Fruit fly (Drosophila melanogaster): ENCODE data around the gene Afg3l2.

Gene Afg3l2

DNA sequence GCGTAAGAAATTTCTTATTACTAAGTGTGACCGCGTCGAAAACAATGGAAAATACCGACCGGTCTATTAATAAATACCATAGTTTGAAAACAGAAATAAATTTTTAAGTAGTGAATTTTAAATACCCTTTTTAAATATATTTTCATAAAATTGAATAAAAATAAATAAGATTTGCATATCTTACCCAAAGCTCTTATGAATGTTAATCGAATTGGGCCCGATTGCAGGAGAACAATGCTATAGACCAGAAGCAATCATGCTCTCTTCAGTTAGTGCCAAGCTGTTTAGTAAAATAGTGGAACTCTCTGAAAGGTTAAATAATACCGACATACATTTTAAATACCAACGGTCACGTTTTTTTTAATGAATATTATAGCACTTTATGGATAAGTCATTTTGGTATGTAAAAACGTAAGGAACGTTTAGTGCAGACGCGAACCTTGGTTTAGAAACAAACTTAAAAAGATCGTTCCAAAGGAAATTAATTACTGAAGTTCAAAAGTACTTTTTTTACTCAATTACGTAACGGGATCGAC is at the start of gene Afg3l2:
Afg3l2 (minus strand) TSS at position 51 of the 536 bp plus-strand sequence.
- no peak for TF ChIP-seq MESR4 (GFP tag; optimal IDR thresholded peaks at IDR 0.05)
- peak; percentile 54 for TF ChIP-seq stwl (tag; optimal IDR thresholded peaks at IDR 0.05)
- TF ChIP-seq CG15696 (tag; optimal IDR thresholded peaks at IDR 0.05): peak; percentile 17
- no peak for TF ChIP-seq CG8290 (GFP tag; optimal IDR thresholded peaks at IDR 0.05)
- TF ChIP-seq CG8290 (tag; optimal IDR thresholded peaks at IDR 0.05): no peak
- peak; percentile 79 for TF ChIP-seq sens (GFP tag)
- TF ChIP-seq exex (tag; optimal IDR thresholded peaks at IDR 0.05): no peak
- no peak for TF ChIP-seq CG13894 (tag; optimal IDR thresholded peaks at IDR 0.05)
- peak; percentile 27 for TF ChIP-seq cato (GFP tag; optimal IDR thresholded peaks at IDR 0.05; ENCODE audit: borderline replicate concordance)
- TF ChIP-seq gem (tag; optimal IDR thresholded peaks at IDR 0.05): peak; percentile 85
- TF ChIP-seq Dip2 (GFP tag; IDR thresholded peaks at IDR 0.05): no peak
- no peak for TF ChIP-seq seq (GFP tag; IDR thresholded peaks at IDR 0.05)
- no peak for TF ChIP-seq Med (GFP tag)
- no peak for TF ChIP-seq bbx (GFP tag; IDR thresholded peaks at IDR 0.05; ENCODE audit: partially characterized antibody)
- no peak for TF ChIP-seq CG17385 (GFP tag; optimal IDR thresholded peaks at IDR 0.05)
- TF ChIP-seq btn (GFP tag; optimal IDR thresholded peaks at IDR 0.05): no peak
- TF ChIP-seq CG34422 (GFP tag; IDR thresholded peaks at IDR 0.05): peak; percentile 84
- peak; percentile 72 for TF ChIP-seq CoRest (tag; optimal IDR thresholded peaks at IDR 0.05)
- peak; percentile 3 for TF ChIP-seq Jarid2 (GFP tag; optimal IDR thresholded peaks at IDR 0.05)
- 0 out of 3 replicates have a peak, but pooled peaks have one; percentile 41 for TF ChIP-seq gce (GFP tag; IDR thresholded peaks at IDR 0.05)
- no peak; the same call in 1 of the 2 replicates for TF ChIP-seq CG10366 (GFP tag; IDR thresholded peaks at IDR 0.05)
- no peak for TF ChIP-seq bigmax (GFP tag; optimal IDR thresholded peaks at IDR 0.05)
- no peak for TF ChIP-seq bowl (GFP tag; IDR thresholded peaks at IDR 0.05)
- TF ChIP-seq CG7786 (GFP tag; optimal IDR thresholded peaks at IDR 0.05): no peak
- TF ChIP-seq Dad (GFP tag; optimal IDR thresholded peaks at IDR 0.05): no peak
- no peak for TF ChIP-seq HLHmδ (GFP tag; optimal IDR thresholded peaks at IDR 0.05)
- TF ChIP-seq fru (optimal IDR thresholded peaks at IDR 0.05): no peak
- peak; percentile 67 for TF ChIP-seq Dek (tag; optimal IDR thresholded peaks at IDR 0.05)
- no peak for TF ChIP-seq lbe (GFP tag; optimal IDR thresholded peaks at IDR 0.05)
- TF ChIP-seq CG3847 (GFP tag; IDR thresholded peaks at IDR 0.05): peak; percentile 35
- no peak for TF ChIP-seq CG8944 (GFP tag; optimal IDR thresholded peaks at IDR 0.05)
- TF ChIP-seq CHES-1-like (GFP tag; optimal IDR thresholded peaks at IDR 0.05): no peak
- no peak for TF ChIP-seq gro (GFP tag; optimal IDR thresholded peaks at IDR 0.05)
- TF ChIP-seq Antp (GFP tag; optimal IDR thresholded peaks at IDR 0.05): peak; percentile 45
- no peak for TF ChIP-seq Atf-2 (GFP tag; optimal IDR thresholded peaks at IDR 0.05)
- no peak for TF ChIP-seq Opbp (GFP tag; IDR thresholded peaks at IDR 0.05; ENCODE audit: partially characterized antibody)
- TF ChIP-seq CG1233 (GFP tag; optimal IDR thresholded peaks at IDR 0.05): no peak
- TF ChIP-seq esg (GFP tag; conservative IDR thresholded peaks at IDR 0.05): no peak
- TF ChIP-seq tio (GFP tag; optimal IDR thresholded peaks at IDR 0.05): peak; percentile 28
- TF ChIP-seq inv (GFP tag; IDR thresholded peaks at IDR 0.05; ENCODE audit: partially characterized antibody): no peak
- peak; percentile 18 for TF ChIP-seq CG17802 (tag; optimal IDR thresholded peaks at IDR 0.05)
- no peak for TF ChIP-seq Oaz (GFP tag; IDR thresholded peaks at IDR 0.05)
- peak; percentile 79 for TF ChIP-seq zfh1 (GFP tag; IDR thresholded peaks at IDR 0.05)
- TF ChIP-seq CG3065 (GFP tag; optimal IDR thresholded peaks at IDR 0.05): no peak
- no peak for TF ChIP-seq cg (GFP tag; optimal IDR thresholded peaks at IDR 0.05)
- TF ChIP-seq CG4730 (GFP tag; IDR thresholded peaks at IDR 0.05): peak; percentile 47
- peak; percentile 75 for TF ChIP-seq H15 (GFP tag; IDR thresholded peaks at IDR 0.05)
- peak; percentile 70; the same call in 1 of the 2 replicates for TF ChIP-seq CG7372 (GFP tag; IDR thresholded peaks at IDR 0.05)
- TF ChIP-seq p53 (GFP tag; optimal IDR thresholded peaks at IDR 0.05): no peak
- no peak for TF ChIP-seq wor (GFP tag; IDR thresholded peaks at IDR 0.05)
- peak; percentile 77 for TF ChIP-seq tin (GFP tag; optimal IDR thresholded peaks at IDR 0.05)
- no peak for TF ChIP-seq dimm (GFP tag; IDR thresholded peaks at IDR 0.05)
